Fruit fly (Drosophila melanogaster) whole organism, embryonic: Measurements from ENCODE around the gene GXIVsPLA2.

Source experiments
- Adf1 ChIP-seq: fragments of 200-800 bp; sonication (Bioruptor generic); IDR thresholded peaks from 2 replicates; pipeline ENCODE4 v1.3.6; 2022; ENCODE audit warnings: missing biosample characterization, missing genetic modification characterization
- Bteb2 ChIP-seq: fragments of 200-800 bp; sonication (Bioruptor generic); optimal IDR thresholded peaks from 2 replicates; lab custom pipeline; 2016; ENCODE audit warnings: missing biosample characterization, missing genetic modification characterization
- CG10274 ChIP-seq: fragments of 200-800 bp; sonication (Bioruptor generic); optimal IDR thresholded peaks from 3 replicates; lab custom pipeline; 2017; ENCODE audit warnings: missing biosample characterization, mild to moderate bottlenecking, missing genetic modification characterization
- CG10543 ChIP-seq: fragments of 200-800 bp; sonication (Bioruptor generic); optimal IDR thresholded peaks from 3 replicates; lab custom pipeline; 2017; ENCODE audit warnings: missing biosample characterization, mild to moderate bottlenecking, missing genetic modification characterization, moderate library complexity
- CG11398 ChIP-seq: fragments of 200-800 bp; sonication (Bioruptor generic); optimal IDR thresholded peaks from 2 replicates; lab custom pipeline; 2016; ENCODE audit warnings: missing biosample characterization, missing genetic modification characterization
- CG11723 ChIP-seq: fragments of 200-800 bp; sonication (Bioruptor generic); optimal IDR thresholded peaks from 2 replicates; lab custom pipeline; 2017; ENCODE audit warnings: missing biosample characterization, mild to moderate bottlenecking, missing genetic modification characterization
- CG14441 ChIP-seq: fragments of 200-800 bp; sonication (Bioruptor generic); IDR thresholded peaks from 2 replicates; pipeline ENCODE4 v1.3.6; 2022; ENCODE audit warnings: missing biosample characterization, missing genetic modification characterization
- CG1529 ChIP-seq: fragments of 200-800 bp; sonication (Bioruptor generic); optimal IDR thresholded peaks from 3 replicates; lab custom pipeline; 2018; ENCODE audit warnings: missing biosample characterization, missing genetic modification characterization
- CG1602 ChIP-seq: fragments of 200-800 bp; sonication (Bioruptor generic); optimal IDR thresholded peaks from 3 replicates; lab custom pipeline; 2016; ENCODE audit warnings: missing biosample characterization, missing genetic modification characterization
- CG1647 ChIP-seq: fragments of 200-800 bp; sonication (Bioruptor generic); optimal IDR thresholded peaks from 3 replicates; lab custom pipeline; 2016; ENCODE audit warnings: missing biosample characterization, missing genetic modification characterization
- CG17361 ChIP-seq: fragments of 200-800 bp; sonication (Bioruptor generic); IDR thresholded peaks from 3 replicates; pipeline ENCODE4 v1.3.6; 2022; ENCODE audit warnings: missing biosample characterization, missing genetic modification characterization
- CG30431 ChIP-seq: fragments of 200-800 bp; sonication (Bioruptor generic); optimal IDR thresholded peaks from 2 replicates; lab custom pipeline; 2017; ENCODE audit warnings: missing biosample characterization, missing genetic modification characterization
- CG31388 ChIP-seq: fragments of 200-800 bp; sonication (Bioruptor generic); optimal IDR thresholded peaks from 2 replicates; lab custom pipeline; 2016; ENCODE audit warnings: missing biosample characterization, missing genetic modification characterization
- CG43689 ChIP-seq: fragments of 200-800 bp; sonication (Bioruptor generic); IDR thresholded peaks from 2 replicates; pipeline ENCODE4 v1.3.6; 2022; ENCODE audit warnings: missing biosample characterization, missing genetic modification characterization
- CG4820 ChIP-seq: fragments of 200-800 bp; sonication (Bioruptor generic); optimal IDR thresholded peaks from 3 replicates; lab custom pipeline; 2016; ENCODE audit warnings: missing biosample characterization, missing genetic modification characterization
- CG7357 ChIP-seq: fragments of 200-800 bp; sonication (Bioruptor generic); IDR thresholded peaks from 3 replicates; pipeline ENCODE4 v1.3.6; 2022; ENCODE audit warnings: missing biosample characterization, missing genetic modification characterization
- CG8388 ChIP-seq: fragments of 200-800 bp; sonication (Bioruptor generic); optimal IDR thresholded peaks from 2 replicates; lab custom pipeline; 2019; ENCODE audit warnings: missing biosample characterization, mild to moderate bottlenecking, missing genetic modification characterization, moderate library complexity
- CG8765 ChIP-seq: fragments of 200-800 bp; sonication (Bioruptor generic); IDR thresholded peaks from 2 replicates; pipeline ENCODE4 v1.3.6; 2022; ENCODE audit warnings: missing biosample characterization, missing genetic modification characterization
- CG8944 ChIP-seq: fragments of 200-800 bp; sonication (Bioruptor generic); optimal IDR thresholded peaks from 3 replicates; lab custom pipeline; 2016; ENCODE audit warnings: missing biosample characterization, missing genetic modification characterization
- CG9797 ChIP-seq: fragments of 200-800 bp; sonication (Bioruptor generic); optimal IDR thresholded peaks from 3 replicates; lab custom pipeline; 2018; ENCODE audit warnings: missing biosample characterization, mild to moderate bottlenecking, missing genetic modification characterization
- CkIIα-i1 ChIP-seq: fragments of 200-800 bp; sonication (Bioruptor generic); IDR thresholded peaks from 2 replicates; pipeline ENCODE4 v1.3.6; 2022; ENCODE audit warnings: missing biosample characterization, missing genetic modification characterization
- Eip74EF ChIP-seq, 2 experiments: fragments of 200-800 bp in 1 of 2; fragments of >200 bp in 1 of 2; sonication (Bioruptor generic) in 1 of 2; optimal IDR thresholded peaks; 2 replicates each; lab custom pipeline; 2017 to 2019; ENCODE audit warnings: missing biosample characterization in 2 of 2, missing genetic modification characterization in 2 of 2, mild to moderate bottlenecking in 1 of 2, moderate library complexity in 1 of 2
- Ets65A ChIP-seq: fragments of 200-800 bp; sonication (Bioruptor generic); peaks from one replicate; lab custom pipeline; 2016; ENCODE audit warnings: missing biosample characterization, missing genetic modification characterization
- H15 ChIP-seq: fragments of 200-800 bp; sonication (Bioruptor generic); IDR thresholded peaks from 3 replicates; pipeline ENCODE4 v1.3.6; 2022; ENCODE audit warnings: missing biosample characterization, missing genetic modification characterization
- HLH3B ChIP-seq: fragments of 200-800 bp; sonication (Bioruptor generic); IDR thresholded peaks from 2 replicates; pipeline ENCODE4 v1.3.6; 2022; ENCODE audit warnings: missing biosample characterization, missing genetic modification characterization
- HLH54F ChIP-seq: fragments of 200-800 bp; sonication (Bioruptor generic); optimal IDR thresholded peaks from 3 replicates; lab custom pipeline; 2016; ENCODE audit warnings: missing biosample characterization, missing genetic modification characterization
- Hmr ChIP-seq: fragments of 200-800 bp; sonication (Bioruptor generic); optimal IDR thresholded peaks from 3 replicates; lab custom pipeline; 2017; ENCODE audit warnings: mild to moderate bottlenecking, missing biosample characterization, missing genetic modification reagents, missing genetic modification characterization
- Hr3 ChIP-seq: fragments of 200-800 bp; sonication (Bioruptor generic); optimal IDR thresholded peaks from 3 replicates; lab custom pipeline; 2016; ENCODE audit warnings: missing biosample characterization, missing genetic modification characterization
- Lim3 ChIP-seq: fragments of 200-800 bp; sonication (Bioruptor generic); IDR thresholded peaks from 2 replicates; pipeline ENCODE4 v1.3.6; 2022; ENCODE audit warnings: missing biosample characterization, missing genetic modification characterization
- Oaz ChIP-seq: fragments of 200-800 bp; sonication (Bioruptor generic); IDR thresholded peaks from 2 replicates; pipeline ENCODE4 v1.3.6; 2022; ENCODE audit warnings: missing biosample characterization, missing genetic modification characterization
- Ptx1 ChIP-seq: fragments of 200-800 bp; sonication (Bioruptor generic); IDR thresholded peaks from 2 replicates; pipeline ENCODE4 v1.3.6; 2022; ENCODE audit warnings: missing biosample characterization, missing genetic modification characterization
- ase ChIP-seq: fragments of 200-800 bp; sonication (Bioruptor generic); IDR thresholded peaks from 3 replicates; pipeline ENCODE4 v1.3.6; 2022; ENCODE audit warnings: missing biosample characterization, missing genetic modification characterization
- ato ChIP-seq: fragments of 200-800 bp; sonication (Bioruptor generic); IDR thresholded peaks from 2 replicates; pipeline ENCODE4 v1.3.6; 2022; ENCODE audit warnings: missing biosample characterization, missing genetic modification characterization; ENCODE audit not compliant: partially characterized antibody
- bcd ChIP-seq: fragments of 200-800 bp; sonication (Bioruptor generic); optimal IDR thresholded peaks from 2 replicates; lab custom pipeline; 2017; ENCODE audit warnings: missing biosample characterization, mild to moderate bottlenecking, missing genetic modification characterization
- btn ChIP-seq: fragments of 200-800 bp; sonication (Bioruptor generic); optimal IDR thresholded peaks from 2 replicates; lab custom pipeline; 2016; ENCODE audit warnings: missing biosample characterization, missing genetic modification characterization
- cad ChIP-seq: fragments of >200 bp; optimal IDR thresholded peaks from 2 replicates; lab custom pipeline; 2017; ENCODE audit warnings: missing biosample characterization, missing genetic modification characterization
- caup ChIP-seq: fragments of 200-800 bp; sonication (Bioruptor generic); optimal IDR thresholded peaks from 3 replicates; lab custom pipeline; 2017; ENCODE audit warnings: missing biosample characterization, mild to moderate bottlenecking, missing genetic modification characterization, moderate library complexity; ENCODE audit not compliant: severe bottlenecking
- croc ChIP-seq: fragments of 200-800 bp; sonication (Bioruptor generic); conservative IDR thresholded peaks from 3 replicates; pipeline ENCODE4 v1.3.6; 2022; ENCODE audit warnings: missing biosample characterization, missing genetic modification characterization
- cwo ChIP-seq: fragments of 200-800 bp; sonication (Bioruptor generic); optimal IDR thresholded peaks from 3 replicates; lab custom pipeline; 2017; ENCODE audit warnings: missing biosample characterization, missing genetic modification characterization, mild to moderate bottlenecking, moderate library complexity, missing genetic modification reagents
- dysf ChIP-seq: fragments of 200-800 bp; sonication (Bioruptor generic); IDR thresholded peaks from 3 replicates; pipeline ENCODE4 v1.3.6; 2022; ENCODE audit warnings: missing biosample characterization, missing genetic modification characterization
- hbn ChIP-seq: fragments of 200-800 bp; sonication (Bioruptor generic); IDR thresholded peaks from 2 replicates; pipeline ENCODE4 v1.3.6; 2022; ENCODE audit warnings: missing biosample characterization, missing genetic modification characterization; ENCODE audit not compliant: partially characterized antibody
- her ChIP-seq: fragments of 200-800 bp; sonication (Bioruptor generic); optimal IDR thresholded peaks from 2 replicates; lab custom pipeline; 2016; ENCODE audit warnings: missing biosample characterization, missing genetic modification characterization
- hkb ChIP-seq, 2 experiments: fragments of 200-800 bp in 1 of 2; fragments of >200 bp in 1 of 2; sonication (Bioruptor generic) in 1 of 2; IDR thresholded peaks in 1 of 2; optimal IDR thresholded peaks in 1 of 2; 2 replicates each; pipeline versions ENCODE4 v1.3.6 to Lab custom; 2017 to 2022; ENCODE audit warnings: missing biosample characterization in 1 of 2, missing genetic modification characterization in 1 of 2
- ind ChIP-seq: fragments of 200-800 bp; sonication (Bioruptor generic); optimal IDR thresholded peaks from 3 replicates; lab custom pipeline; 2016; ENCODE audit warnings: missing biosample characterization, missing genetic modification characterization
- lov ChIP-seq, 2 experiments: fragments of 200-800 bp in 1 of 2; fragments of >200 bp in 1 of 2; sonication (Bioruptor generic) in 1 of 2; IDR thresholded peaks in 1 of 2; optimal IDR thresholded peaks in 1 of 2; 2 replicates in 1 of 2; 3 replicates in 1 of 2; pipeline versions ENCODE4 v1.3.6 to Lab custom; 2017 to 2022; ENCODE audit warnings: missing biosample characterization in 1 of 2, missing genetic modification characterization in 1 of 2
- nau ChIP-seq: fragments of 200-800 bp; sonication (Bioruptor generic); optimal IDR thresholded peaks from 3 replicates; lab custom pipeline; 2017; ENCODE audit warnings: missing biosample characterization, mild to moderate bottlenecking, missing genetic modification characterization, missing genetic modification reagents
- oc ChIP-seq: fragments of 200-800 bp; sonication (Bioruptor generic); optimal IDR thresholded peaks from 2 replicates; lab custom pipeline; 2018; ENCODE audit warnings: missing biosample characterization, mild to moderate bottlenecking, missing genetic modification characterization, moderate library complexity
- prd ChIP-seq, 3 experiments: fragments of >200 bp in 2 of 3; fragments of 200-800 bp in 1 of 3; sonication (Bioruptor generic) in 1 of 3; optimal IDR thresholded peaks in 2 of 3; IDR thresholded peaks in 1 of 3; 2 replicates in 2 of 3; 3 replicates in 1 of 3; pipeline versions ENCODE4 v1.3.6 to Lab custom; 2017 to 2022; ENCODE audit warnings: missing biosample characterization in 1 of 3, missing genetic modification characterization in 1 of 3
- schlank ChIP-seq: fragments of 200-800 bp; sonication (Bioruptor generic); optimal IDR thresholded peaks from 2 replicates; lab custom pipeline; 2018; ENCODE audit warnings: missing biosample characterization, mild to moderate bottlenecking, missing genetic modification characterization
- zen ChIP-seq: fragments of 200-800 bp; sonication (Bioruptor generic); optimal IDR thresholded peaks from 3 replicates; lab custom pipeline; 2018; ENCODE audit warnings: missing biosample characterization, mild to moderate bottlenecking, missing genetic modification characterization, moderate library complexity

GXIVsPLA2 gene

DNA sequence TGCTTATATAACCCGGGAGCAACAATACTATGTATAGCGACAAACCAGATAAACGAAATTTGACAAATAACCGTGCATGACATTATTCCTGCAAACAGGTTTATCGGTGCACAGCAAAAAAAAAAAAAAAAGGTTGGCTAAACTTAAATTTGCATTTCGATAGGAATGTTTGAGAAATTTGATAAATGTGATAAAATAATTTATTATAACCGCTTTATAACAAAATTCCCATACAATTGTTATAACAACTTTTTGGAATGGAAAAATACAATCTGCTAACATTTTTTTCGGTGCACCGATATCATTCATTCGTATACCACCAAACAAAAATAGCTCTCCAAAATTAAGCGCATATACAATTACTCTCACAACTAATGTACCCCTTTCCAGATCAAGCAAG, 22.7 kb downstream of the GXIVsPLA2 start (continued):
- TF ChIP-seq CG11723 (GFP tag; lab: Kevin White, UChicago) (no peak), CG11398 (no peak), her (no peak), CG14441 (peak; percentile 66), cad (no peak), CG1647 (GFP tag; lab: Kevin White, UChicago) (no peak), CG8388 (GFP tag; lab: Kevin White, UChicago) (no peak), Lim3 (GFP tag; lab: Robert Waterston, UW) (no peak), ase (GFP tag; lab: Robert Waterston, UW) (peak; percentile 64; the same call in 2 of the 3 replicates), Bteb2 (GFP tag; lab: Kevin White, UChicago) (no peak), hbn (GFP tag; lab: Robert Waterston, UW) (no peak), CG8765 (GFP tag; lab: Robert Waterston, UW) (no peak), Eip74EF (GFP tag; optimal IDR thresholded peaks at IDR 0.05; lab: Kevin White, UChicago) (peak in 1 of 2 experiments; percentile 28), nau (no peak), oc (no peak), Adf1 (GFP tag; lab: Robert Waterston, UW) (no peak), btn (GFP tag; lab: Kevin White, UChicago) (no peak), CG43689 (no peak), CG7357 (peak; percentile 59; the same call in 2 of the 3 replicates), CG1602 (GFP tag; lab: Kevin White, UChicago) (no peak), CG10274 (GFP tag; lab: Kevin White, UChicago) (no peak), CG31388 (GFP tag; lab: Kevin White, UChicago) (no peak), H15 (GFP tag; lab: Robert Waterston, UW) (peak; percentile 37; the same call in 2 of the 3 replicates), HLH54F (GFP tag; lab: Kevin White, UChicago) (no peak), Hmr (GFP tag; lab: Kevin White, UChicago) (no peak), prd (optimal IDR thresholded peaks at IDR 0.05; lab: Kevin White, UChicago) (no peak), prd (GFP tag; IDR thresholded peaks at IDR 0.05; lab: Robert Waterston, UW) (peak; percentile 79), cwo (GFP tag; lab: Kevin White, UChicago) (peak; percentile 52), CG30431 (no peak), dysf (GFP tag; lab: Robert Waterston, UW) (peak; percentile 76), Ptx1 (GFP tag; lab: Robert Waterston, UW) (peak; percentile 84), CG10543 (peak; percentile 14), ind (GFP tag; lab: Kevin White, UChicago) (peak; percentile 56), CG9797 (GFP tag; lab: Kevin White, UChicago) (no peak), lov (optimal IDR thresholded peaks at IDR 0.05; lab: Kevin White, UChicago) (no peak), lov (GFP tag; IDR thresholded peaks at IDR 0.05; lab: Robert Waterston, UW) (no peak), CG8944 (no peak), zen (tag; lab: Kevin White, UChicago) (no peak), CG17361 (GFP tag; lab: Robert Waterston, UW) (peak; percentile 52; the same call in 2 of the 3 replicates), bcd (peak; percentile 39), CkIIα-i1 (no peak), ato (GFP tag; lab: Robert Waterston, UW) (no peak), CG4820 (GFP tag; lab: Kevin White, UChicago) (peak; percentile 42), CG1529 (GFP tag; lab: Kevin White, UChicago) (no peak), HLH3B (GFP tag; lab: Robert Waterston, UW) (peak; percentile 52; the same call in 1 of the 2 replicates), croc (GFP tag; lab: Robert Waterston, UW) (peak; percentile 53; the same call in 2 of the 3 replicates), hkb (optimal IDR thresholded peaks at IDR 0.05; lab: Kevin White, UChicago) (no peak), hkb (GFP tag; IDR thresholded peaks at IDR 0.05; lab: Robert Waterston, UW) (peak; percentile 72), Oaz (no peak), caup (GFP tag; lab: Kevin White, UChicago) (peak; percentile 55), Hr3 (GFP tag; lab: Kevin White, UChicago) (peak; percentile 31), Ets65A (GFP tag; lab: Kevin White, UChicago) (peak; percentile 16), schlank (tag; lab: Kevin White, UChicago) (no peak)
